Worm (Caenorhabditis elegans) whole organism, young adult: Measurements from ENCODE around the gene T01H3.3.

ENCODE experiments used
- B0019.2 ChIP-seq: fragments of 200-800 bp; sonication (Bioruptor generic); conservative IDR thresholded peaks from 2 replicates; pipeline ENCODE4 v1.3.6; 2022; ENCODE audit warnings: missing genetic modification reagents, missing genetic modification characterization, missing compliant biosample characterization
- B0261.1 ChIP-seq: sonication (generic microtip); optimal IDR thresholded peaks from 2 replicates; lab custom pipeline; 2016; ENCODE audit warnings: mild to moderate bottlenecking, missing genetic modification characterization, moderate library complexity, missing compliant biosample characterization
- B0336.3 ChIP-seq: fragments of 200-800 bp; sonication (Bioruptor generic); IDR thresholded peaks from 2 replicates; pipeline ENCODE4 v1.3.6; 2022; ENCODE audit warnings: missing genetic modification characterization, missing compliant biosample characterization
- F33H1.4 ChIP-seq: fragments of 200-800 bp; sonication (Bioruptor generic); IDR thresholded peaks from 2 replicates; pipeline ENCODE4 v1.3.6; 2022; ENCODE audit warnings: missing genetic modification reagents, missing genetic modification characterization, missing compliant biosample characterization
- F49E8.2 ChIP-seq: sonication (generic microtip); optimal IDR thresholded peaks from 3 replicates; lab custom pipeline; 2017; ENCODE audit warnings: missing genetic modification characterization, mild to moderate bottlenecking, missing compliant biosample characterization, antibody characterized with exemption, moderate library complexity; ENCODE audit not compliant: insufficient read depth
- K11D2.4 ChIP-seq: fragments of 200-800 bp; sonication (Bioruptor generic); IDR thresholded peaks from 2 replicates; pipeline ENCODE4 v1.3.6; 2022; ENCODE audit warnings: missing genetic modification reagents, missing genetic modification characterization, missing compliant biosample characterization
- Y53F4B.3 ChIP-seq: fragments of 200-800 bp; sonication (Bioruptor generic); IDR thresholded peaks from 2 replicates; pipeline ENCODE4 v1.3.6; 2022; ENCODE audit warnings: missing genetic modification reagents, missing genetic modification characterization, missing compliant biosample characterization
- Y67H2A.10 ChIP-seq: fragments of 200-800 bp; sonication (Bioruptor generic); conservative IDR thresholded peaks from 2 replicates; pipeline ENCODE4 v1.3.6; 2022; ENCODE audit warnings: missing genetic modification reagents, missing genetic modification characterization, missing compliant biosample characterization
- Y79H2A.3 ChIP-seq: fragments of 200-800 bp; sonication (Bioruptor generic); conservative IDR thresholded peaks from 2 replicates; pipeline ENCODE4 v1.3.6; 2022; ENCODE audit warnings: missing genetic modification reagents, missing genetic modification characterization, missing compliant biosample characterization
- ZK185.1 ChIP-seq: sonication (generic microtip); optimal IDR thresholded peaks from 2 replicates; lab custom pipeline; 2016; ENCODE audit warnings: mild to moderate bottlenecking, missing genetic modification characterization, missing compliant biosample characterization; ENCODE audit not compliant: poor library complexity, severe bottlenecking
- athp-1 ChIP-seq: sonication (generic microtip); optimal IDR thresholded peaks from 2 replicates; lab custom pipeline; 2017; ENCODE audit warnings: mild to moderate bottlenecking, missing genetic modification characterization, missing compliant biosample characterization
- bed-2 ChIP-seq: fragments of 200-800 bp; sonication (Bioruptor generic); IDR thresholded peaks from 2 replicates; pipeline ENCODE4 v1.3.6; 2022; ENCODE audit warnings: missing genetic modification reagents, missing genetic modification characterization, missing compliant biosample characterization
- ceh-27 ChIP-seq: fragments of 200-800 bp; sonication (Bioruptor generic); optimal IDR thresholded peaks from 2 replicates; lab custom pipeline; 2018; ENCODE audit warnings: mild to moderate bottlenecking, missing genetic modification characterization, moderate library complexity, missing compliant biosample characterization
- ceh-58 ChIP-seq: fragments of 200-800 bp; sonication (Bioruptor generic); IDR thresholded peaks from 2 replicates; pipeline ENCODE4 v1.3.6; 2022; ENCODE audit warnings: missing genetic modification characterization, missing compliant biosample characterization
- chd-7 ChIP-seq: sonication (generic microtip); optimal IDR thresholded peaks from 2 replicates; lab custom pipeline; 2016; ENCODE audit warnings: mild to moderate bottlenecking, missing genetic modification characterization, moderate library complexity, missing compliant biosample characterization
- egl-18 ChIP-seq: fragments of 200-800 bp; sonication (Bioruptor generic); IDR thresholded peaks from 2 replicates; pipeline ENCODE4 v1.3.6; 2022; ENCODE audit warnings: missing genetic modification reagents, missing genetic modification characterization, missing compliant biosample characterization
- egl-44 ChIP-seq: fragments of 200-800 bp; sonication (Bioruptor generic); IDR thresholded peaks from 2 replicates; pipeline ENCODE4 v1.3.6; 2022; ENCODE audit warnings: missing genetic modification reagents, missing genetic modification characterization, missing compliant biosample characterization
- him-1 ChIP-seq: sonication (generic microtip); optimal IDR thresholded peaks from 2 replicates; lab custom pipeline; 2016; ENCODE audit warnings: missing genotype, missing genetic modification reagents, missing genetic modification characterization, missing compliant biosample characterization
- hlh-12 ChIP-seq: sonication (generic microtip); optimal IDR thresholded peaks from 2 replicates; lab custom pipeline; 2016; ENCODE audit warnings: missing genetic modification characterization, missing compliant biosample characterization
- hlh-26 ChIP-seq: fragments of 200-800 bp; sonication (Bioruptor generic); conservative IDR thresholded peaks from 2 replicates; pipeline ENCODE4 v1.3.6; 2022; ENCODE audit warnings: missing genetic modification reagents, missing genetic modification characterization, missing compliant biosample characterization
- hmg-20 ChIP-seq: fragments of 200-800 bp; sonication (Bioruptor generic); IDR thresholded peaks from 2 replicates; pipeline ENCODE4 v1.3.6; 2022; ENCODE audit warnings: missing genetic modification reagents, missing genetic modification characterization, missing compliant biosample characterization
- hsf-1 ChIP-seq: fragments of 200-800 bp; sonication (Bioruptor generic); IDR thresholded peaks from 2 replicates; pipeline ENCODE4 v1.3.6; 2022; ENCODE audit warnings: missing genetic modification reagents, missing genetic modification characterization, missing compliant biosample characterization
- lag-1 ChIP-seq: fragments of 200-800 bp; sonication (Bioruptor generic); IDR thresholded peaks from 2 replicates; pipeline ENCODE4 v1.3.6; 2022; ENCODE audit warnings: missing genetic modification reagents, missing genetic modification characterization, missing compliant biosample characterization
- lin-35 ChIP-seq, 3 experiments: fragments of 150-350 bp in 2 of 3; sonication (generic microtip) in 1 of 3; optimal IDR thresholded peaks; 2 replicates each; lab custom pipeline; 2014 to 2018; ENCODE audit warnings: missing biosample characterization in 3 of 3, missing genetic modification characterization in 3 of 3, missing genetic modification reagents in 3 of 3
- lin-54 ChIP-seq: fragments of 200-800 bp; sonication (Bioruptor generic); optimal IDR thresholded peaks from 2 replicates; lab custom pipeline; 2018; ENCODE audit warnings: mild to moderate bottlenecking, missing genetic modification characterization, missing compliant biosample characterization
- lir-1 ChIP-seq: fragments of 200-800 bp; sonication (Bioruptor generic); conservative IDR thresholded peaks from 2 replicates; pipeline ENCODE4 v1.3.6; 2022; ENCODE audit warnings: missing genetic modification reagents, missing genetic modification characterization, missing compliant biosample characterization
- lsy-27 ChIP-seq: sonication (generic microtip); optimal IDR thresholded peaks from 2 replicates; lab custom pipeline; 2017; ENCODE audit warnings: missing genetic modification characterization, mild to moderate bottlenecking, missing compliant biosample characterization, antibody characterized with exemption, missing genotype, borderline replicate concordance; ENCODE audit not compliant: insufficient read depth
- madf-3 ChIP-seq: fragments of 200-800 bp; sonication (Bioruptor generic); IDR thresholded peaks from 2 replicates; pipeline ENCODE4 v1.3.6; 2022; ENCODE audit warnings: missing genetic modification reagents, missing genetic modification characterization, missing compliant biosample characterization
- madf-8 ChIP-seq: fragments of 200-800 bp; sonication (Bioruptor generic); conservative IDR thresholded peaks from 2 replicates; pipeline ENCODE4 v1.3.6; 2022; ENCODE audit warnings: missing genetic modification reagents, missing genetic modification characterization, missing compliant biosample characterization
- mcd-1 ChIP-seq: fragments of 200-800 bp; sonication (Bioruptor generic); IDR thresholded peaks from 2 replicates; pipeline ENCODE4 v1.3.6; 2022; ENCODE audit warnings: missing genetic modification reagents, missing genetic modification characterization, missing compliant biosample characterization
- nhr-120 ChIP-seq: fragments of 200-800 bp; sonication (Bioruptor generic); IDR thresholded peaks from 2 replicates; pipeline ENCODE4 v1.3.6; 2022; ENCODE audit warnings: missing genetic modification characterization, missing compliant biosample characterization
- nhr-90 ChIP-seq: sonication (generic microtip); optimal IDR thresholded peaks from 2 replicates; lab custom pipeline; 2016; ENCODE audit warnings: missing genotype, mild to moderate bottlenecking, missing genetic modification characterization, missing compliant biosample characterization
- pha-4 ChIP-seq: fragments of 150-350 bp; sonication (generic microtip); optimal IDR thresholded peaks from 2 replicates; lab custom pipeline; 2014; ENCODE audit warnings: missing biosample characterization, missing genetic modification reagents, missing genetic modification characterization
- rec-8 ChIP-seq, 2 experiments: sonication (generic microtip); optimal IDR thresholded peaks; 2 replicates each; lab custom pipeline; 2016; ENCODE audit warnings: mild to moderate bottlenecking in 2 of 2, missing genetic modification characterization in 2 of 2, missing genetic modification reagents in 2 of 2, missing genotype in 2 of 2, missing biosample characterization in 1 of 2, missing compliant biosample characterization in 1 of 2, moderate library complexity in 1 of 2
- repo-1 ChIP-seq: sonication (generic microtip); optimal IDR thresholded peaks from 2 replicates; lab custom pipeline; 2017; ENCODE audit warnings: mild to moderate bottlenecking, missing genetic modification characterization, missing compliant biosample characterization
- snpc-1.1 ChIP-seq: sonication (generic microtip); optimal IDR thresholded peaks from 2 replicates; lab custom pipeline; 2017; ENCODE audit warnings: missing genetic modification characterization, mild to moderate bottlenecking, missing compliant biosample characterization, antibody characterized with exemption, moderate library complexity, missing genotype, missing genetic modification reagents; ENCODE audit not compliant: insufficient read depth
- snpc-3.4 ChIP-seq: sonication (generic microtip); optimal IDR thresholded peaks from 2 replicates; lab custom pipeline; 2017; ENCODE audit warnings: missing genetic modification characterization, mild to moderate bottlenecking, missing compliant biosample characterization, antibody characterized with exemption, moderate library complexity, missing genotype, missing genetic modification reagents
- snpc-4 ChIP-seq, 5 experiments: fragments of 150-350 bp in 1 of 5; sonication (generic microtip) in 4 of 5; optimal IDR thresholded peaks; 2 replicates each; lab custom pipeline; 2014 to 2018; ENCODE audit warnings: missing genetic modification characterization in 5 of 5, missing biosample characterization in 3 of 5, antibody characterized with exemption in 2 of 5, mild to moderate bottlenecking in 2 of 5, missing compliant biosample characterization in 2 of 5, missing genotype in 2 of 5, moderate library complexity in 2 of 5, missing genetic modification reagents in 1 of 5
- sptf-2 ChIP-seq: fragments of 200-800 bp; sonication (Bioruptor generic); optimal IDR thresholded peaks from 2 replicates; lab custom pipeline; 2018; ENCODE audit warnings: mild to moderate bottlenecking, missing genetic modification characterization, missing compliant biosample characterization
- tbp1 ChIP-seq: fragments of 200-800 bp; sonication (Bioruptor generic); optimal IDR thresholded peaks from 2 replicates; lab custom pipeline; 2018; ENCODE audit warnings: mild to moderate bottlenecking, missing genetic modification characterization, missing compliant biosample characterization
- tbx-9 ChIP-seq: sonication (generic microtip); optimal IDR thresholded peaks from 2 replicates; lab custom pipeline; 2016; ENCODE audit warnings: borderline replicate concordance, missing genetic modification characterization, inconsistent platforms, missing compliant biosample characterization
- unc-62 ChIP-seq: fragments of 150-350 bp; optimal IDR thresholded peaks from 2 replicates; lab custom pipeline; 2014; ENCODE audit warnings: missing biosample characterization, missing genetic modification reagents, missing genetic modification characterization
- xnd-1 ChIP-seq: sonication (generic microtip); optimal IDR thresholded peaks from 2 replicates; lab custom pipeline; 2016; ENCODE audit warnings: missing genotype, missing genetic modification reagents, missing genetic modification characterization, missing compliant biosample characterization
- ztf-25 ChIP-seq: fragments of 200-800 bp; sonication (Bioruptor generic); IDR thresholded peaks from 2 replicates; pipeline ENCODE4 v1.3.6; 2022; ENCODE audit warnings: missing genetic modification reagents, missing genetic modification characterization, missing compliant biosample characterization

T01H3.3 gene

ce11 chrII:7895190-7895589, 21.5 kb upstream of the T01H3.3 start:
- TF ChIP-seq pha-4, result no peak
- TF ChIP-seq lin-35 (GFP tag; optimal IDR thresholded peaks at IDR 0.05; lab: Kevin White, UChicago), result no peak
- TF ChIP-seq lir-1, result no peak
- no peak for TF ChIP-seq rec-8 (tag; optimal IDR thresholded peaks at IDR 0.05; lab: Kevin White, UChicago)

DNA sequence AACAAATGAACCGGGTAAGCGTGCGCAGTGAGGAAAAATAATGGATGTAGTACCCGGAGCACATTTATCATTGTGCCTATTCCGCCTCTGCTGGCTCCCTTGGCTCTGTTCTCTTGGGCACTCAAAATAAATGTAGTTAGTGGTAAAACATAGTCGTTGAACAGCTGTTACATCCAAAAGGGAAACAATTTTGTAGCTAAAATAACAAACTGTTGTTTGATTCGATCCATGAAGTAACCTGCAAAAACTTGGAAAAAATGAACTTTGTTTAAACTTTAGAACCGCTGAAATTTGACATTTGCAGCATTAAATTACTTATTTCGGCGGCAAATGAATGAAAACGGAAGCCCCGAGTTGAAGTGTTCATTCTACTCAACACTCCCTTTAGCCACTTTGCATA, 20.0 kb upstream of the T01H3.3 start:
- no peak for TF ChIP-seq hlh-12
- 0 out of 2 replicates have a peak, but pooled peaks have one; percentile 1 for TF ChIP-seq madf-3 (GFP tag; lab: Robert Waterston, UW)
- no peak for TF ChIP-seq tbx-9 (tag; lab: Kevin White, UChicago)

DNA sequence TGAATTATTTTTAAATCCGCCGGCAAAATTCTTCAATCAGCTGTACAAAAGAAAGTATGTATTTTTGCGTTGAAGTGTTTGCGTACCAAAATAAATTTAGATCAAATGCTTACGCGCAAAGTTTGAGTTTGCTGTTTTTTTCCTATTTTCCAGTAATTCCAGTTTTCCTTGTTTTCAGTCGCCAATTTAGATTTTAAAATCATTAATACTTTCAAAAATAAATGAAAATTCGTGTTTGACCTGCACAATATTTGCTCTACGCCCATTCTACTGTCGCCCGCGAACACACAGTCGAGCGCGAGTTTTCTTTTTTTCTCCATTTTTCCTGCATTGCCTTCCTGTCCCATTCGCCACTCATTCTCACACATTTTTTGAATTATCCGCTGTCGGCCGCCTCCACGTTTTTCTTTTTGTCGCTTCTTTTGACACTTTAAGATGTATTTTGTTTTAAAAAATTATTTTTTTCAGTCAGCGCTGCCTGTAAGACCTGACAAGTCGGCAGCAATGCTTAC, 19.1 kb upstream of the T01H3.3 start, which contains the start of gene ptc-1:
TSS of gene ptc-1 (plus strand) at position 462 of the 512 bp plus-strand sequence.
- peak; percentile 72 for TF ChIP-seq xnd-1
- TF ChIP-seq hmg-20, result no peak
- TF ChIP-seq F49E8.2 (tag; lab: Kevin White, UChicago), result no peak
- TF ChIP-seq hsf-1 (GFP tag; lab: Robert Waterston, UW), result peak; percentile 72
- TF ChIP-seq nhr-120 (GFP tag; lab: Robert Waterston, UW), result no peak
- TF ChIP-seq snpc-4 (GFP tag; optimal IDR thresholded peaks at IDR 0.05; lab: Kevin White, UChicago), result no peak
- TF ChIP-seq snpc-4 (tag; optimal IDR thresholded peaks at IDR 0.05; lab: Kevin White, UChicago), result no peak
- TF ChIP-seq nhr-90, result no peak
- TF ChIP-seq B0019.2 (GFP tag; lab: Robert Waterston, UW), result 0 out of 2 replicates have a peak, but pooled peaks have one; percentile 21
- no peak for TF ChIP-seq ZK185.1 (tag; lab: Kevin White, UChicago)
- peak; percentile 24 for TF ChIP-seq snpc-3.4 (tag; lab: Kevin White, UChicago)
- TF ChIP-seq hlh-12, result no peak
- no peak for TF ChIP-seq egl-18 (GFP tag; lab: Robert Waterston, UW)
- TF ChIP-seq snpc-1.1, result peak; percentile 55
- TF ChIP-seq Y53F4B.3 (GFP tag; lab: Robert Waterston, UW), result no peak
- TF ChIP-seq ceh-27, result no peak
- TF ChIP-seq lag-1 (GFP tag; lab: Robert Waterston, UW), result no peak
- TF ChIP-seq B0336.3 (GFP tag; lab: Robert Waterston, UW), result no peak
- no peak for TF ChIP-seq tbp1 (GFP tag; lab: Kevin White, UChicago)
- TF ChIP-seq mcd-1, result no peak
- TF ChIP-seq repo-1, result no peak
- TF ChIP-seq madf-8, result peak; percentile 62
- no peak for TF ChIP-seq athp-1 (tag; lab: Kevin White, UChicago)
- TF ChIP-seq ceh-58 (GFP tag; lab: Robert Waterston, UW), result no peak
- peak; percentile 49 for TF ChIP-seq lin-54 (GFP tag; lab: Kevin White, UChicago)
- no peak for TF ChIP-seq him-1 (tag; lab: Kevin White, UChicago)
- no peak for TF ChIP-seq bed-2 (GFP tag; lab: Robert Waterston, UW)
- TF ChIP-seq K11D2.4, result no peak
- no peak for TF ChIP-seq sptf-2 (GFP tag; lab: Kevin White, UChicago)
- TF ChIP-seq egl-44 (GFP tag; lab: Robert Waterston, UW), result no peak
- TF ChIP-seq unc-62 (GFP tag; lab: Kevin White, UChicago), result no peak
- TF ChIP-seq B0261.1, result no peak
- no peak for TF ChIP-seq Y79H2A.3 (GFP tag; lab: Robert Waterston, UW)
- TF ChIP-seq F33H1.4 (GFP tag; lab: Robert Waterston, UW), result peak; percentile 49
- no peak for TF ChIP-seq chd-7 (tag; lab: Kevin White, UChicago)
- TF ChIP-seq Y67H2A.10 (GFP tag; lab: Robert Waterston, UW), result no peak
- no peak for TF ChIP-seq ztf-25
- no peak for TF ChIP-seq hlh-26 (GFP tag; lab: Robert Waterston, UW)
- no peak for TF ChIP-seq lsy-27 (tag; lab: Kevin White, UChicago)
